Worm (Caenorhabditis elegans) whole organism, late embryonic: Measurements from ENCODE around the gene msi-1.

ENCODE experiments used
- ama-1 ChIP-seq: fragments of 150-350 bp; optimal IDR thresholded peaks from 2 replicates; lab custom pipeline; 2014
- ceh-2 ChIP-seq: sonication (generic microtip); optimal IDR thresholded peaks from 2 replicates; lab custom pipeline; 2016; ENCODE audit warnings: missing genotype, missing genetic modification characterization, missing compliant biosample characterization
- ceh-45 ChIP-seq: fragments of 200-800 bp; sonication (Bioruptor generic); IDR thresholded peaks from 2 replicates; pipeline ENCODE4 v1.3.6; 2022; ENCODE audit warnings: missing genetic modification reagents, missing genetic modification characterization, missing compliant biosample characterization
- ceh-9 ChIP-seq: sonication (generic microtip); optimal IDR thresholded peaks from 2 replicates; lab custom pipeline; 2016; ENCODE audit warnings: mild to moderate bottlenecking, missing genetic modification characterization, inconsistent platforms, missing compliant biosample characterization
- npax-4 ChIP-seq: sonication (generic microtip); optimal IDR thresholded peaks from 2 replicates; lab custom pipeline; 2016; ENCODE audit warnings: missing genetic modification characterization, missing compliant biosample characterization
- pha-4 ChIP-seq: fragments of 150-350 bp; optimal IDR thresholded peaks from 2 replicates; lab custom pipeline; 2018; ENCODE audit warnings: missing biosample characterization, missing genetic modification reagents, missing genetic modification characterization
- pqm-1 ChIP-seq: sonication (generic microtip); optimal IDR thresholded peaks from 2 replicates; lab custom pipeline; 2016; ENCODE audit warnings: missing genetic modification characterization, missing compliant biosample characterization

ce11 chrIII:3935808-3936207 is 40.4 kb downstream of the msi-1 start, which contains the start of gene npl-10:
- TF ChIP-seq pqm-1 (tag; lab: Kevin White, UChicago), result no peak
- TF ChIP-seq npax-4, result no peak
- TF ChIP-seq ceh-2 (tag; lab: Kevin White, UChicago), result no peak
- no peak for TF ChIP-seq ceh-9 (tag; lab: Kevin White, UChicago)
- TF ChIP-seq pha-4 (tag; lab: Kevin White, UChicago), result no peak
- TF ChIP-seq ama-1 (lab: Kevin White, UChicago), result no peak
- TF ChIP-seq ceh-45 (GFP tag; lab: Robert Waterston, UW), result no peak
